Worm (Caenorhabditis elegans) whole organism, young adult: ENCODE measurements around the gene T10F2.5.

Experiments
- B0035.1 ChIP-seq: sonication (generic microtip); optimal IDR thresholded peaks from 2 replicates; lab custom pipeline; 2016; ENCODE audit warnings: missing genetic modification characterization, mild to moderate bottlenecking, missing compliant biosample characterization, missing genotype, missing genetic modification reagents
- B0261.1 ChIP-seq: sonication (generic microtip); optimal IDR thresholded peaks from 2 replicates; lab custom pipeline; 2016; ENCODE audit warnings: mild to moderate bottlenecking, missing genetic modification characterization, moderate library complexity, missing compliant biosample characterization
- F10E7.11 ChIP-seq: sonication (generic microtip); optimal IDR thresholded peaks from 2 replicates; lab custom pipeline; 2017; ENCODE audit warnings: mild to moderate bottlenecking, missing genetic modification characterization, moderate library complexity, missing compliant biosample characterization
- F37B4.10 ChIP-seq: fragments of 200-800 bp; sonication (Bioruptor generic); IDR thresholded peaks from 2 replicates; pipeline ENCODE4 v1.3.6; 2022; ENCODE audit warnings: missing genetic modification characterization, missing compliant biosample characterization
- F39B2.1 ChIP-seq: fragments of 200-800 bp; sonication (Bioruptor generic); IDR thresholded peaks from 2 replicates; pipeline ENCODE4 v1.3.6; 2022; ENCODE audit warnings: missing genetic modification reagents, missing genetic modification characterization, missing compliant biosample characterization
- F55B11.4 ChIP-seq: sonication (generic microtip); optimal IDR thresholded peaks from 2 replicates; lab custom pipeline; 2016; ENCODE audit warnings: missing compliant biosample characterization, missing genetic modification characterization, borderline replicate concordance; ENCODE audit not compliant: insufficient read depth
- F57A8.1 ChIP-seq: fragments of 200-800 bp; sonication (Bioruptor generic); optimal IDR thresholded peaks from 2 replicates; lab custom pipeline; 2018; ENCODE audit warnings: mild to moderate bottlenecking, missing genetic modification characterization, moderate library complexity, missing compliant biosample characterization
- K11D2.4 ChIP-seq: fragments of 200-800 bp; sonication (Bioruptor generic); IDR thresholded peaks from 2 replicates; pipeline ENCODE4 v1.3.6; 2022; ENCODE audit warnings: missing genetic modification reagents, missing genetic modification characterization, missing compliant biosample characterization
- K12H6.12 ChIP-seq: fragments of 200-800 bp; sonication (Bioruptor generic); optimal IDR thresholded peaks from 2 replicates; lab custom pipeline; 2018; ENCODE audit warnings: mild to moderate bottlenecking, missing genetic modification characterization, missing compliant biosample characterization
- T07F8.4 ChIP-seq: sonication (generic microtip); optimal IDR thresholded peaks from 2 replicates; lab custom pipeline; 2016; ENCODE audit warnings: mild to moderate bottlenecking, missing genetic modification characterization, moderate library complexity, missing compliant biosample characterization
- T26A5.8 ChIP-seq: sonication (generic microtip); optimal IDR thresholded peaks from 2 replicates; lab custom pipeline; 2016; ENCODE audit warnings: missing genetic modification characterization, missing compliant biosample characterization
- Y53F4B.3 ChIP-seq: fragments of 200-800 bp; sonication (Bioruptor generic); IDR thresholded peaks from 2 replicates; pipeline ENCODE4 v1.3.6; 2022; ENCODE audit warnings: missing genetic modification reagents, missing genetic modification characterization, missing compliant biosample characterization
- Y53G8AR.9 ChIP-seq: fragments of 200-800 bp; sonication (Bioruptor generic); conservative IDR thresholded peaks from 2 replicates; pipeline ENCODE4 v1.3.6; 2022; ENCODE audit warnings: missing genetic modification reagents, missing genetic modification characterization, missing compliant biosample characterization
- Y56A3A.18 ChIP-seq: fragments of 200-800 bp; sonication (Bioruptor generic); IDR thresholded peaks from 2 replicates; pipeline ENCODE4 v1.3.6; 2022; ENCODE audit warnings: missing genetic modification reagents, missing genetic modification characterization, missing compliant biosample characterization
- Y79H2A.3 ChIP-seq: fragments of 200-800 bp; sonication (Bioruptor generic); conservative IDR thresholded peaks from 2 replicates; pipeline ENCODE4 v1.3.6; 2022; ENCODE audit warnings: missing genetic modification reagents, missing genetic modification characterization, missing compliant biosample characterization
- Y95B8A.8 ChIP-seq: fragments of 200-800 bp; sonication (Bioruptor generic); IDR thresholded peaks from 2 replicates; pipeline ENCODE4 v1.3.6; 2022; ENCODE audit warnings: missing genetic modification reagents, missing genetic modification characterization, missing compliant biosample characterization
- ZK185.1 ChIP-seq: sonication (generic microtip); optimal IDR thresholded peaks from 2 replicates; lab custom pipeline; 2016; ENCODE audit warnings: mild to moderate bottlenecking, missing genetic modification characterization, missing compliant biosample characterization; ENCODE audit not compliant: poor library complexity, severe bottlenecking
- aptf-2 ChIP-seq: fragments of 200-800 bp; sonication (Bioruptor generic); conservative IDR thresholded peaks from 2 replicates; pipeline ENCODE4 v1.3.6; 2022; ENCODE audit warnings: missing genetic modification reagents, missing genetic modification characterization, missing compliant biosample characterization
- aptf-3 ChIP-seq: fragments of 200-800 bp; sonication (Bioruptor generic); IDR thresholded peaks from 2 replicates; pipeline ENCODE4 v1.3.6; 2022; ENCODE audit warnings: missing genetic modification characterization, missing compliant biosample characterization
- atf-7 ChIP-seq: sonication (generic microtip); optimal IDR thresholded peaks from 2 replicates; lab custom pipeline; 2017; ENCODE audit warnings: mild to moderate bottlenecking, missing genetic modification characterization, missing compliant biosample characterization
- athp-1 ChIP-seq: sonication (generic microtip); optimal IDR thresholded peaks from 2 replicates; lab custom pipeline; 2017; ENCODE audit warnings: mild to moderate bottlenecking, missing genetic modification characterization, missing compliant biosample characterization
- attf-5 ChIP-seq: fragments of 200-800 bp; sonication (Bioruptor generic); optimal IDR thresholded peaks from 2 replicates; lab custom pipeline; 2018; ENCODE audit warnings: mild to moderate bottlenecking, missing genetic modification characterization, missing compliant biosample characterization
- cebp-2 ChIP-seq: fragments of 200-800 bp; sonication (Bioruptor generic); IDR thresholded peaks from 2 replicates; pipeline ENCODE4 v1.3.6; 2022; ENCODE audit warnings: missing genetic modification characterization, missing compliant biosample characterization
- ceh-40 ChIP-seq: fragments of 200-800 bp; sonication (Bioruptor generic); IDR thresholded peaks from 2 replicates; pipeline ENCODE4 v1.3.6; 2022; ENCODE audit warnings: missing genetic modification characterization, missing compliant biosample characterization
- die-1 ChIP-seq: sonication (generic microtip); optimal IDR thresholded peaks from 2 replicates; lab custom pipeline; 2016; ENCODE audit warnings: missing genotype, mild to moderate bottlenecking, missing genetic modification characterization, missing compliant biosample characterization
- dox-1 ChIP-seq: fragments of 200-800 bp; sonication (Bioruptor generic); IDR thresholded peaks from 2 replicates; pipeline ENCODE4 v1.3.6; 2022; ENCODE audit warnings: missing genetic modification reagents, missing genetic modification characterization, missing compliant biosample characterization
- egl-44 ChIP-seq: fragments of 200-800 bp; sonication (Bioruptor generic); IDR thresholded peaks from 2 replicates; pipeline ENCODE4 v1.3.6; 2022; ENCODE audit warnings: missing genetic modification reagents, missing genetic modification characterization, missing compliant biosample characterization
- gei-17 ChIP-seq: fragments of 200-800 bp; sonication (Bioruptor generic); optimal IDR thresholded peaks from 2 replicates; lab custom pipeline; 2018; ENCODE audit warnings: mild to moderate bottlenecking, missing genetic modification characterization, missing compliant biosample characterization
- hrde-1 ChIP-seq: sonication (generic microtip); optimal IDR thresholded peaks from 2 replicates; lab custom pipeline; 2016; ENCODE audit warnings: missing genetic modification characterization, mild to moderate bottlenecking, missing compliant biosample characterization, moderate library complexity, missing genotype, missing genetic modification reagents, borderline replicate concordance
- let-526 ChIP-seq: fragments of 200-800 bp; sonication (Bioruptor generic); IDR thresholded peaks from 2 replicates; pipeline ENCODE4 v1.3.6; 2022; ENCODE audit warnings: missing genetic modification reagents, missing genetic modification characterization, missing compliant biosample characterization
- let-607 ChIP-seq, 2 experiments: fragments of 200-800 bp in 1 of 2; sonication (Bioruptor generic) in 1 of 2; sonication (generic microtip) in 1 of 2; optimal IDR thresholded peaks; 2 replicates each; lab custom pipeline; 2016 to 2018; ENCODE audit warnings: mild to moderate bottlenecking in 2 of 2, missing compliant biosample characterization in 2 of 2, missing genetic modification characterization in 2 of 2, moderate library complexity in 2 of 2, missing genotype in 1 of 2
- lin-26 ChIP-seq: fragments of 200-800 bp; sonication (Bioruptor generic); IDR thresholded peaks from 2 replicates; pipeline ENCODE4 v1.3.6; 2022; ENCODE audit warnings: missing genetic modification reagents, missing genetic modification characterization, missing compliant biosample characterization
- lin-35 ChIP-seq, 3 experiments: fragments of 150-350 bp in 2 of 3; sonication (generic microtip) in 1 of 3; optimal IDR thresholded peaks; 2 replicates each; lab custom pipeline; 2014 to 2018; ENCODE audit warnings: missing biosample characterization in 3 of 3, missing genetic modification characterization in 3 of 3, missing genetic modification reagents in 3 of 3
- lin-54 ChIP-seq: fragments of 200-800 bp; sonication (Bioruptor generic); optimal IDR thresholded peaks from 2 replicates; lab custom pipeline; 2018; ENCODE audit warnings: mild to moderate bottlenecking, missing genetic modification characterization, missing compliant biosample characterization
- madf-3 ChIP-seq: fragments of 200-800 bp; sonication (Bioruptor generic); IDR thresholded peaks from 2 replicates; pipeline ENCODE4 v1.3.6; 2022; ENCODE audit warnings: missing genetic modification reagents, missing genetic modification characterization, missing compliant biosample characterization
- mel-28 ChIP-seq: sonication (generic microtip); optimal IDR thresholded peaks from 2 replicates; lab custom pipeline; 2016; ENCODE audit warnings: borderline replicate concordance, mild to moderate bottlenecking, missing genetic modification characterization, missing compliant biosample characterization
- mxl-1 ChIP-seq: sonication (generic microtip); optimal IDR thresholded peaks from 2 replicates; lab custom pipeline; 2016; ENCODE audit warnings: missing genetic modification characterization, missing compliant biosample characterization
- nhr-90 ChIP-seq: sonication (generic microtip); optimal IDR thresholded peaks from 2 replicates; lab custom pipeline; 2016; ENCODE audit warnings: missing genotype, mild to moderate bottlenecking, missing genetic modification characterization, missing compliant biosample characterization
- rpc-1 ChIP-seq, 2 experiments: fragments of 150-350 bp in 1 of 2; sonication (generic microtip) in 1 of 2; optimal IDR thresholded peaks; 2 replicates each; lab custom pipeline; 2014 to 2018; ENCODE audit warnings: missing biosample characterization in 1 of 2, missing genetic modification characterization in 1 of 2, missing genetic modification reagents in 1 of 2, missing genotype in 1 of 2
- sea-2 ChIP-seq: fragments of 200-800 bp; sonication (Bioruptor generic); IDR thresholded peaks from 2 replicates; pipeline ENCODE4 v1.3.6; 2022; ENCODE audit warnings: missing genetic modification characterization, missing compliant biosample characterization
- sptf-2 ChIP-seq: fragments of 200-800 bp; sonication (Bioruptor generic); optimal IDR thresholded peaks from 2 replicates; lab custom pipeline; 2018; ENCODE audit warnings: mild to moderate bottlenecking, missing genetic modification characterization, missing compliant biosample characterization
- tlf-1 ChIP-seq: fragments of 200-800 bp; sonication (Bioruptor generic); optimal IDR thresholded peaks from 2 replicates; lab custom pipeline; 2018; ENCODE audit warnings: mild to moderate bottlenecking, missing genetic modification characterization, missing compliant biosample characterization
- unc-130 ChIP-seq: sonication (generic microtip); optimal IDR thresholded peaks from 2 replicates; lab custom pipeline; 2016; ENCODE audit warnings: missing genetic modification reagents, missing genetic modification characterization, missing compliant biosample characterization
- zfh-2 ChIP-seq: fragments of 200-800 bp; sonication (Bioruptor generic); conservative IDR thresholded peaks from 2 replicates; pipeline ENCODE4 v1.3.6; 2022; ENCODE audit warnings: missing genetic modification reagents, missing genetic modification characterization, missing compliant biosample characterization
- ztf-26 ChIP-seq: sonication (generic microtip); optimal IDR thresholded peaks from 2 replicates; lab custom pipeline; 2017; ENCODE audit warnings: missing genetic modification characterization, missing compliant biosample characterization
- ztf-3 ChIP-seq: fragments of 200-800 bp; sonication (Bioruptor generic); optimal IDR thresholded peaks from 2 replicates; lab custom pipeline; 2018; ENCODE audit warnings: mild to moderate bottlenecking, missing genetic modification characterization, missing compliant biosample characterization

Gene T10F2.5

DNA sequence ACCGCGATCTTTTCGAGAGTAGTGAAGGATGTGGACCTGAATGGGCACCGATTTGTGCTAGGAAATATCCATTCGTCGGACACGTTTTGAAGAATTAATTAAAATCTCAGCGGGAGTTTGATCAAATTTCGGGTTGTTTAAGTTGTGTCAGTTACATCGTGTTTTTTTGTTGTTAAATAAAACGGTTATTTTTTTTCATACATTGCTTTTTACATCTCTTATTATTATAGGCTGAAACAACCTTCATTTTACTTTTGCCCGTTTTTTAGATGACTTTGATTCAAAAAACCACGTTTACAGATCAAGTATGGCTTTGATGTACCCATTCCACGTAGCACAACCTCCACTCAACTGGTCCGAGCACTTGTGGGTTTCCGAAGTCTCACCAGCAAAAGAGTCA lies 13.7 kb upstream of the T10F2.5 start, which contains the start of gene emb-1:
emb-1 (plus strand) TSS at position 301 of the 400 bp plus-strand sequence.
- TF ChIP-seq Y53F4B.3 (GFP tag; lab: Robert Waterston, UW) = no peak
- no peak for TF ChIP-seq let-526 (GFP tag; lab: Robert Waterston, UW)
- no peak for TF ChIP-seq B0035.1 (tag; lab: Kevin White, UChicago)
- TF ChIP-seq Y53G8AR.9 = no peak
- no peak for TF ChIP-seq atf-7 (tag; lab: Kevin White, UChicago)
- no peak for TF ChIP-seq Y95B8A.8 (GFP tag; lab: Robert Waterston, UW)
- TF ChIP-seq gei-17 (GFP tag; lab: Kevin White, UChicago) = no peak
- TF ChIP-seq die-1 (tag; lab: Kevin White, UChicago) = no peak
- no peak for TF ChIP-seq T26A5.8 (tag; lab: Kevin White, UChicago)
- TF ChIP-seq ZK185.1 (tag; lab: Kevin White, UChicago) = no peak
- TF ChIP-seq, all 124 proteins: peak for 0

DNA sequence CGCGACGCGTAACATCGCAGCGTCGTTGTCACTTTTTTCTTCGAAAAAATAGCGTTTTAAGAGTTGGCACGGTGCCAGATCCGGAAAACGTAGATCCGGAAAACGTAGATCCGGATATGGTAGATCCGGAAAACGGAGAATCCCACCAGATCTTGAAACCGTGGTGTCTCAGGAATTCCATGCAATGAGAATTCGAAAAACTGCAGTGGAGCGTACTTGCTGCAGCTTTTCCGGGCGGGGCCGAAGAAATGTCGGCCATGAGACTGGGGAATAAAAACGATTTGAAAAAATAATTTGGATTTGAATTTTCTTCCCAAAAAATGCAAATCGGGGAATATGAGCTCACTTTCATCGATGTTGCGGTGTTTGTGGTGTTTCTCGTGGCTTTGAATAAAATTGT lies 13.1 kb upstream of the T10F2.5 start, which contains the start of gene K10D2.5:
K10D2.5 (plus strand) TSS at position 251 of the 400 bp plus-strand sequence.
- TF ChIP-seq B0035.1 (tag; lab: Kevin White, UChicago) (peak; percentile 31), attf-5 (GFP tag; lab: Kevin White, UChicago) (peak; percentile 99), cebp-2 (GFP tag; lab: Robert Waterston, UW) (0 out of 2 replicates have a peak, but pooled peaks have one; percentile 17), rpc-1 (optimal IDR thresholded peaks at IDR 0.05; lab: Kevin White, UChicago) (no peak), rpc-1 (tag; optimal IDR thresholded peaks at IDR 0.05; lab: Kevin White, UChicago) (no peak), tlf-1 (GFP tag; lab: Kevin White, UChicago) (peak; percentile 81), lin-35 (GFP tag; optimal IDR thresholded peaks at IDR 0.05; lab: Kevin White, UChicago) (peak in 1 of 3 experiments; percentile 80), madf-3 (peak; percentile 92), sea-2 (GFP tag; lab: Robert Waterston, UW) (no peak), mxl-1 (tag; lab: Kevin White, UChicago) (peak; percentile 27), hrde-1 (tag; lab: Kevin White, UChicago) (peak; percentile 82), let-607 (tag; optimal IDR thresholded peaks at IDR 0.05; lab: Kevin White, UChicago) (peak; percentile 20 to 65), F10E7.11 (tag; lab: Kevin White, UChicago) (no peak), dox-1 (peak; percentile 99), F37B4.10 (no peak), K12H6.12 (tag; lab: Kevin White, UChicago) (peak; percentile 92), unc-130 (GFP tag; lab: Kevin White, UChicago) (peak; percentile 98), athp-1 (tag; lab: Kevin White, UChicago) (peak; percentile 96), aptf-2 (peak; percentile 98), Y95B8A.8 (GFP tag; lab: Robert Waterston, UW) (peak; percentile 97), Y79H2A.3 (GFP tag; lab: Robert Waterston, UW) (peak; percentile 87), aptf-3 (GFP tag; lab: Robert Waterston, UW) (peak; percentile 63; the same call in 1 of the 2 replicates), F39B2.1 (GFP tag; lab: Robert Waterston, UW) (peak; percentile 77; the same call in 1 of the 2 replicates), B0261.1 (tag; lab: Kevin White, UChicago) (peak; percentile 11), ztf-3 (no peak), T07F8.4 (tag; lab: Kevin White, UChicago) (peak; percentile 70), lin-26 (peak; percentile 81), zfh-2 (GFP tag; lab: Robert Waterston, UW) (peak; percentile 88), ztf-26 (peak; percentile 25), sptf-2 (peak; percentile 66), egl-44 (GFP tag; lab: Robert Waterston, UW) (peak; percentile 66; the same call in 1 of the 2 replicates), mel-28 (tag; lab: Kevin White, UChicago) (peak; percentile 31), F55B11.4 (no peak), K11D2.4 (GFP tag; lab: Robert Waterston, UW) (peak; percentile 94), F57A8.1 (peak; percentile 65), Y56A3A.18 (GFP tag; lab: Robert Waterston, UW) (no peak), Y53G8AR.9 (peak; percentile 92), nhr-90 (tag; lab: Kevin White, UChicago) (no peak), lin-54 (GFP tag; lab: Kevin White, UChicago) (peak; percentile 96), ceh-40 (peak; percentile 91)
